Fruit fly (Drosophila melanogaster) whole organism, prepupa: ENCODE data around the gene CG31465.

Experiments
- CG8119 ChIP-seq: fragments of 200-800 bp; sonication (Bioruptor generic); IDR thresholded peaks from 3 replicates; pipeline ENCODE4 v1.3.6; 2022; ENCODE audit warnings: missing biosample characterization, missing genetic modification characterization
- Lpt ChIP-seq: fragments of 200-800 bp; sonication (Bioruptor generic); optimal IDR thresholded peaks from 3 replicates; lab custom pipeline; 2016; ENCODE audit warnings: missing biosample characterization, missing genetic modification characterization
- Sox102F ChIP-seq: fragments of 200-800 bp; sonication (Bioruptor generic); optimal IDR thresholded peaks from 2 replicates; lab custom pipeline; 2016; ENCODE audit warnings: missing biosample characterization, mild to moderate bottlenecking, missing genetic modification characterization

dm6 chr3R:21858290-21858875 is 22.2 kb upstream of the CG31465 start:
- TF ChIP-seq Sox102F (GFP tag; lab: Kevin White, UChicago) (no peak), Lpt (GFP tag; lab: Kevin White, UChicago) (no peak), CG8119 (GFP tag; lab: Robert Waterston, UW) (no peak)
